Worm (Caenorhabditis elegans): ENCODE measurements around the gene fbxc-14.
"Not testable (repeated sequence)": the region's sequence is repeated elsewhere in the genome, so short reads cannot be mapped to it uniquely, and the experiment has no call there.

The fbxc-14 gene

DNA sequence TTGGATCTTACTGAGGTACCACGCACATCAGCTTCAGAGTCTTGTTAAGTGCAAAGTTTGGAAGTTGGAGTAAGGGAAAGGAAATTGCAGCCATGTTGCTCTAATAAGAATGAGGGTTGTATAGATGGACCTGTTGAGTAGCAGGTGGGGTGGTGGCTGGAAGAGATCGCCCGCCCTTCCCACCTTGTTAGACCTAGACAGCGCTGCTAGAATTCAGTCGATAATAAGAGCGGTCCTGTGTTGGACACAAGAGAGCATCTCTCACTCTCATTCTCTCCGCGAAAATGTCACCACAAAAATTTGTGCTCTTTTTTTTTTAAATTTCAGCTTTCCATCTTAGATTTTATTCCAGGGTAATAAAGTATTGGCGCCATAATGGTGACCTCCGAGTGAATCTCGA is 27.3 kb downstream of the fbxc-14 start, which contains the start of the genes fbxb-30 and F45D11.5:
Gene fbxb-30 (minus strand): TSS at position 101 of the 400 bp plus-strand sequence.
Gene F45D11.5 (plus strand): TSS at position 352 of the 400 bp plus-strand sequence.
- TF ChIP-seq nhr-28 (tag; optimal IDR thresholded peaks at IDR 0.05) (no peak), nhr-43 (tag; optimal IDR thresholded peaks at IDR 0.05; ENCODE audit: poor library complexity, severe bottlenecking) (no peak), fkh-2 (tag; optimal IDR thresholded peaks at IDR 0.05) (no peak), nhr-76 (tag; optimal IDR thresholded peaks at IDR 0.05) (no peak), nhr-11 (tag; optimal IDR thresholded peaks at IDR 0.05) (no peak), nhr-77 (tag; optimal IDR thresholded peaks at IDR 0.05) (no peak), elt-2 (tag; optimal IDR thresholded peaks at IDR 0.05) (no peak), nhr-23 (tag; optimal IDR thresholded peaks at IDR 0.05) (no peak)

DNA sequence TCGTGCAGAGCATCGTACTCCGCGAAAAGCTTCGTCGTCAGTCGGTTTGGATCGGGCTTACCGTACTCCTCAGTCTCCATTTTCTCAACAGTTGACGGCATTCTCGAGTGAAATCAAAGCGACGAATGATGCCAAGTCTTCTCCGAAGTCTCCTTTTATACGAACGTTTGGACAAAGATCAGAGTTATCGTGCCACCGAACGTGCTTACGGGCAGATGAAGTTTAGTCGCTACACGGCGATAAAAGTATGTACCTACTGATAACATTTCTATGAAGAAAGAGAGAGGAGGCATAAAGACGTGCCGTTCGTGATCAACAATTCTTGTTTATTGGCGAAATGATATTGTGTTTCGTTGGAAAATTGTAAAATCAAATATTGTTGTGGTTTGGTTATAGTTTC is 32.3 kb downstream of the fbxc-14 start, which contains the start of gene F45D11.14:
Gene F45D11.14 (minus strand): TSS at position 101 of the 400 bp plus-strand sequence.
- not testable (repeated sequence) for TF ChIP-seq elt-3, ZK546.5, skn-1 (tag; optimal IDR thresholded peaks at IDR 0.05)

DNA sequence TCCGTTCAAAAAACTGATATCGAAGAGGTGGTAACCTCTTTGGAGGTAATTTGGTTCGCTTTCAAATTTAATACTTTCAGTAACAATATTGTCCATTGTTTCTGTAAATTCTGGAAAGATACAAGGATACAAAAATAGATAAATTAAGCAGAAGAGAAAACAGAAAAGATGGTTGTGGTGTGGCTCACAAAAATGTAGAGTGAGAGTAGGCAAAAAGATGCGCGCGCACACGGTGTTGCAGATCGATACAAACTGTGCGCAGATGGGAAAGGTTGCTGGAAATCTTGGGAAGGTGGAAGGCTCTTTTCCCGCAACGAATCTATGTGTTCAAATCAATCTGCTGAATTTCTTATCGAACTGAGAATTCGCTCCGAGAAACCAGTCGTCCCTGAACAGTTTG is 50.6 kb downstream of the fbxc-14 start, which contains the start of gene btb-11:
Gene btb-11 (minus strand): TSS at position 101 of the 400 bp plus-strand sequence.
- not testable (repeated sequence) for TF ChIP-seq fos-1, ztf-4, nhr-23 (tag; optimal IDR thresholded peaks at IDR 0.05)
